Fruit fly (Drosophila melanogaster) whole organism, prepupa: ENCODE data around the gene CG6321.

Experiments used
- CG15336 ChIP-seq: fragments of 200-800 bp; sonication (Bioruptor generic); IDR thresholded peaks from 2 replicates; pipeline ENCODE4 v1.3.6; 2022; ENCODE audit warnings: missing biosample characterization, missing genetic modification characterization
- CG1621 ChIP-seq: fragments of 200-800 bp; sonication (Bioruptor generic); optimal IDR thresholded peaks from 3 replicates; lab custom pipeline; 2018; ENCODE audit warnings: missing biosample characterization, mild to moderate bottlenecking, missing genetic modification characterization
- CG31627 ChIP-seq: fragments of 200-800 bp; sonication (Bioruptor generic); optimal IDR thresholded peaks from 3 replicates; lab custom pipeline; 2016; ENCODE audit warnings: missing biosample characterization, missing genetic modification characterization
- CG32006 ChIP-seq: fragments of 200-800 bp; sonication (Bioruptor generic); optimal IDR thresholded peaks from 3 replicates; lab custom pipeline; 2017; ENCODE audit warnings: missing biosample characterization, mild to moderate bottlenecking, missing genetic modification characterization
- CG7368 ChIP-seq: fragments of 200-800 bp; sonication (Bioruptor generic); optimal IDR thresholded peaks from 3 replicates; lab custom pipeline; 2016; ENCODE audit warnings: missing biosample characterization, missing genetic modification characterization
- CG8632 ChIP-seq: fragments of 200-800 bp; sonication (Bioruptor generic); optimal IDR thresholded peaks from 3 replicates; lab custom pipeline; 2016; ENCODE audit warnings: missing biosample characterization, missing genetic modification characterization
- CG9139 ChIP-seq: fragments of 200-800 bp; sonication (Bioruptor generic); optimal IDR thresholded peaks from 3 replicates; lab custom pipeline; 2017; ENCODE audit warnings: missing biosample characterization, mild to moderate bottlenecking, missing genetic modification characterization
- Eip93F ChIP-seq: fragments of 200-800 bp; sonication (Bioruptor generic); optimal IDR thresholded peaks from 2 replicates; lab custom pipeline; 2016; ENCODE audit warnings: missing biosample characterization, mild to moderate bottlenecking, missing genetic modification characterization
- Ets21C ChIP-seq: fragments of 200-800 bp; sonication (Bioruptor generic); optimal IDR thresholded peaks from 3 replicates; lab custom pipeline; 2016; ENCODE audit warnings: missing biosample characterization, missing genetic modification characterization
- Met ChIP-seq: fragments of 200-800 bp; sonication (Bioruptor generic); optimal IDR thresholded peaks from 3 replicates; lab custom pipeline; 2016; ENCODE audit warnings: missing biosample characterization, missing genetic modification characterization
- OdsH ChIP-seq: fragments of 200-800 bp; sonication (Bioruptor generic); optimal IDR thresholded peaks from 3 replicates; lab custom pipeline; 2016; ENCODE audit warnings: missing biosample characterization, missing genetic modification characterization
- cyc ChIP-seq: fragments of 200-800 bp; sonication (Bioruptor generic); optimal IDR thresholded peaks from 3 replicates; lab custom pipeline; 2016; ENCODE audit warnings: missing biosample characterization, missing genetic modification characterization
- esn ChIP-seq: fragments of 200-800 bp; sonication (Bioruptor generic); optimal IDR thresholded peaks from 2 replicates; lab custom pipeline; 2016; ENCODE audit warnings: missing biosample characterization, mild to moderate bottlenecking, missing genetic modification characterization, moderate library complexity
- ss ChIP-seq, 2 experiments: fragments of 200-800 bp; sonication (Bioruptor generic); optimal IDR thresholded peaks; 2 replicates in 1 of 2; 3 replicates in 1 of 2; lab custom pipeline; 2017 to 2018; ENCODE audit warnings: mild to moderate bottlenecking in 2 of 2, missing biosample characterization in 2 of 2, missing genetic modification characterization in 2 of 2, moderate library complexity in 1 of 2

DNA sequence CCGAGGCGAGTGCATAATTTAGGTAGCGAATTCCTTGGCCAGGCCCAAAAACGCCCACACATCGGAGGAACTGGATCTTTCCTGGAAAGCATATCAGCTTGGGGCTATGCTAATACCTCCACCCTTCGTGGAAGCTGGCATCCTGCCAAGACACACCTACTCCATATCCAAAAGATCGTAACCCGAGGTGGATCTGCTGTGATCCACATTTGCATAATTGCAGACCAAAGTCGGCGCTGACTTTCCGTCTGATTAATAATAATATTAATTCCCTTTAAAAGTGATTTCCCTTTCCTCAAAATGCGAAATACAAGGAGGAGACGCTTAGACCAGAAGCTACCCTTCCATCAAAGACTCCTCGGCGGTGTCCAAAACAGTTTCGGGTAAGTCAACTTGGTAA, 35.8 kb downstream of the CG6321 start, which contains the start of gene CG32079:
- TF ChIP-seq Eip93F: no peak
- no peak for TF ChIP-seq esn
- TF ChIP-seq CG9139 (GFP tag; lab: Kevin White, UChicago): no peak
- TF ChIP-seq Ets21C (GFP tag; lab: Kevin White, UChicago): no peak
- no peak for TF ChIP-seq cyc
- no peak for TF ChIP-seq CG15336 (GFP tag; lab: Robert Waterston, UW)
- no peak for TF ChIP-seq CG31627 (GFP tag; lab: Kevin White, UChicago)
- TF ChIP-seq CG1621: no peak
- no peak for TF ChIP-seq OdsH (GFP tag; lab: Kevin White, UChicago)
- TF ChIP-seq CG32006: no peak
- no peak for TF ChIP-seq CG7368 (GFP tag; lab: Kevin White, UChicago)
- TF ChIP-seq Met: no peak
- no peak for TF ChIP-seq CG8632 (GFP tag; lab: Kevin White, UChicago)
- no peak for TF ChIP-seq ss (GFP tag; optimal IDR thresholded peaks at IDR 0.05; lab: Kevin White, UChicago)
